Fruit fly (Drosophila melanogaster) whole organism, embryonic: ENCODE data around the gene Ppm1.
A peak's percentile ranks its signal among the peaks of the same experiment; 100 is the strongest.

Experiments
- Abd-B ChIP-seq: fragments of 200-800 bp; sonication (Bioruptor generic); optimal IDR thresholded peaks from 2 replicates; lab custom pipeline; 2018; ENCODE audit warnings: missing biosample characterization, mild to moderate bottlenecking, missing genetic modification characterization, moderate library complexity
- Ada2b ChIP-seq: fragments of 200-800 bp; sonication (Bioruptor generic); IDR thresholded peaks from 2 replicates; pipeline ENCODE4 v1.3.6; 2022; ENCODE audit warnings: missing biosample characterization, missing genetic modification characterization
- Atf-2 ChIP-seq: fragments of 200-800 bp; sonication (Bioruptor generic); optimal IDR thresholded peaks from 2 replicates; lab custom pipeline; 2016; ENCODE audit warnings: missing biosample characterization, missing genetic modification characterization
- BEAF-32 ChIP-seq: fragments of 200-800 bp; sonication (Bioruptor generic); optimal IDR thresholded peaks from 3 replicates; lab custom pipeline; 2017; ENCODE audit warnings: missing biosample characterization, missing genetic modification characterization, mild to moderate bottlenecking, moderate library complexity, missing genetic modification reagents
- CG10147 ChIP-seq: fragments of 200-800 bp; sonication (Bioruptor generic); optimal IDR thresholded peaks from 2 replicates; lab custom pipeline; 2019; ENCODE audit warnings: missing biosample characterization, mild to moderate bottlenecking, missing genetic modification characterization, moderate library complexity
- CG11398 ChIP-seq: fragments of 200-800 bp; sonication (Bioruptor generic); optimal IDR thresholded peaks from 2 replicates; lab custom pipeline; 2016; ENCODE audit warnings: missing biosample characterization, missing genetic modification characterization
- CG12155 ChIP-seq: fragments of 200-800 bp; sonication (Bioruptor generic); optimal IDR thresholded peaks from 3 replicates; lab custom pipeline; 2016; ENCODE audit warnings: missing biosample characterization, missing genetic modification characterization
- CG12219 ChIP-seq: fragments of 200-800 bp; sonication (Bioruptor generic); optimal IDR thresholded peaks from 3 replicates; lab custom pipeline; 2018; ENCODE audit warnings: missing biosample characterization, mild to moderate bottlenecking, missing genetic modification characterization
- CG12299 ChIP-seq: fragments of 200-800 bp; sonication (Bioruptor generic); optimal IDR thresholded peaks from 2 replicates; lab custom pipeline; 2018; ENCODE audit warnings: missing biosample characterization, mild to moderate bottlenecking, missing genetic modification characterization
- CG13775 ChIP-seq: fragments of 200-800 bp; sonication (Bioruptor generic); optimal IDR thresholded peaks from 3 replicates; lab custom pipeline; 2017; ENCODE audit warnings: missing biosample characterization, mild to moderate bottlenecking, missing genetic modification characterization
- CG14860 ChIP-seq: fragments of 200-800 bp; sonication (Bioruptor generic); IDR thresholded peaks from 3 replicates; pipeline ENCODE4 v1.3.6; 2022; ENCODE audit warnings: missing biosample characterization, missing genetic modification characterization; ENCODE audit not compliant: partially characterized antibody
- CG16863 ChIP-seq: fragments of 200-800 bp; sonication (Bioruptor generic); optimal IDR thresholded peaks from 3 replicates; lab custom pipeline; 2016; ENCODE audit warnings: missing biosample characterization, missing genetic modification characterization
- CG31365 ChIP-seq: fragments of 200-800 bp; sonication (Bioruptor generic); optimal IDR thresholded peaks from 2 replicates; lab custom pipeline; 2018; ENCODE audit warnings: missing biosample characterization, mild to moderate bottlenecking, missing genetic modification characterization
- CG31388 ChIP-seq: fragments of 200-800 bp; sonication (Bioruptor generic); optimal IDR thresholded peaks from 2 replicates; lab custom pipeline; 2016; ENCODE audit warnings: missing biosample characterization, missing genetic modification characterization
- CG3407 ChIP-seq: fragments of 200-800 bp; sonication (Bioruptor generic); optimal IDR thresholded peaks from 2 replicates; lab custom pipeline; 2018; ENCODE audit warnings: missing biosample characterization, mild to moderate bottlenecking, missing genetic modification characterization
- CG3847 ChIP-seq: fragments of 200-800 bp; sonication (Bioruptor generic); IDR thresholded peaks from 2 replicates; pipeline ENCODE4 v1.3.6; 2022; ENCODE audit warnings: missing biosample characterization, missing genetic modification characterization
- CG7839 ChIP-seq: fragments of 200-800 bp; sonication (Bioruptor generic); optimal IDR thresholded peaks from 3 replicates; lab custom pipeline; 2018; ENCODE audit warnings: missing biosample characterization, mild to moderate bottlenecking, missing genetic modification characterization, moderate library complexity
- CG8290 ChIP-seq, 3 experiments: fragments of 200-800 bp; sonication (Bioruptor generic); optimal IDR thresholded peaks; 2 replicates each; lab custom pipeline; 2016 to 2019; ENCODE audit warnings: missing biosample characterization in 3 of 3, missing genetic modification characterization in 3 of 3, mild to moderate bottlenecking in 2 of 3, moderate library complexity in 1 of 3
- CG8388 ChIP-seq: fragments of 200-800 bp; sonication (Bioruptor generic); optimal IDR thresholded peaks from 2 replicates; lab custom pipeline; 2019; ENCODE audit warnings: missing biosample characterization, mild to moderate bottlenecking, missing genetic modification characterization, moderate library complexity
- CG9215 ChIP-seq: fragments of 200-800 bp; sonication (Bioruptor generic); IDR thresholded peaks from 2 replicates; pipeline ENCODE4 v1.3.6; 2022; ENCODE audit warnings: missing biosample characterization, missing genetic modification characterization
- Chrac-16 ChIP-seq: fragments of 200-800 bp; sonication (Bioruptor generic); optimal IDR thresholded peaks from 3 replicates; lab custom pipeline; 2016; ENCODE audit warnings: missing biosample characterization, missing genetic modification characterization
- Dad ChIP-seq: fragments of 200-800 bp; sonication (Bioruptor generic); optimal IDR thresholded peaks from 3 replicates; lab custom pipeline; 2016; ENCODE audit warnings: missing biosample characterization, missing genetic modification characterization
- Fer2 ChIP-seq: fragments of 200-800 bp; sonication (Bioruptor generic); optimal IDR thresholded peaks from 2 replicates; lab custom pipeline; 2018; ENCODE audit warnings: missing biosample characterization, mild to moderate bottlenecking, missing genetic modification characterization, moderate library complexity
- Hmr ChIP-seq: fragments of 200-800 bp; sonication (Bioruptor generic); optimal IDR thresholded peaks from 3 replicates; lab custom pipeline; 2017; ENCODE audit warnings: mild to moderate bottlenecking, missing biosample characterization, missing genetic modification reagents, missing genetic modification characterization
- Hr39 ChIP-seq: fragments of >200 bp; optimal IDR thresholded peaks from 2 replicates; lab custom pipeline; 2017
- Hr78 ChIP-seq, 2 experiments: fragments of 200-800 bp in 1 of 2; fragments of >200 bp in 1 of 2; sonication (Bioruptor generic) in 1 of 2; optimal IDR thresholded peaks; 2 replicates each; lab custom pipeline; 2017 to 2019; ENCODE audit warnings: missing biosample characterization in 2 of 2, missing genetic modification characterization in 2 of 2, mild to moderate bottlenecking in 1 of 2, moderate library complexity in 1 of 2
- Kr ChIP-seq: fragments of 200-800 bp; sonication (Bioruptor generic); optimal IDR thresholded peaks from 2 replicates; lab custom pipeline; 2017; ENCODE audit warnings: missing biosample characterization, mild to moderate bottlenecking, missing genetic modification characterization
- Meics ChIP-seq: fragments of 200-800 bp; sonication (Bioruptor generic); optimal IDR thresholded peaks from 2 replicates; lab custom pipeline; 2017; ENCODE audit warnings: missing biosample characterization, mild to moderate bottlenecking, missing genetic modification characterization
- Oli ChIP-seq: fragments of 200-800 bp; sonication (Bioruptor generic); optimal IDR thresholded peaks from 2 replicates; lab custom pipeline; 2018; ENCODE audit warnings: missing biosample characterization, mild to moderate bottlenecking, missing genetic modification characterization, moderate library complexity
- Ravus ChIP-seq: fragments of 200-800 bp; sonication (Bioruptor generic); IDR thresholded peaks from 2 replicates; pipeline ENCODE4 v1.3.6; 2022; ENCODE audit warnings: missing biosample characterization, missing genetic modification characterization
- Rx ChIP-seq: fragments of 200-800 bp; sonication (Bioruptor generic); IDR thresholded peaks from 2 replicates; pipeline ENCODE4 v1.3.6; 2022; ENCODE audit warnings: missing biosample characterization, missing genetic modification characterization
- Sin3A ChIP-seq: fragments of >200 bp; optimal IDR thresholded peaks from 2 replicates; lab custom pipeline; 2018
- Sox102F ChIP-seq: fragments of 200-800 bp; sonication (Bioruptor generic); optimal IDR thresholded peaks from 2 replicates; lab custom pipeline; 2018; ENCODE audit warnings: missing biosample characterization, mild to moderate bottlenecking, missing genetic modification characterization, moderate library complexity
- Xbp1 ChIP-seq: fragments of 200-800 bp; sonication (Bioruptor generic); optimal IDR thresholded peaks from 3 replicates; lab custom pipeline; 2016; ENCODE audit warnings: missing biosample characterization, mild to moderate bottlenecking, missing genetic modification characterization
- bcd ChIP-seq: fragments of 200-800 bp; sonication (Bioruptor generic); optimal IDR thresholded peaks from 2 replicates; lab custom pipeline; 2017; ENCODE audit warnings: missing biosample characterization, mild to moderate bottlenecking, missing genetic modification characterization
- btn ChIP-seq: fragments of 200-800 bp; sonication (Bioruptor generic); optimal IDR thresholded peaks from 2 replicates; lab custom pipeline; 2016; ENCODE audit warnings: missing biosample characterization, missing genetic modification characterization
- crp ChIP-seq, 2 experiments: fragments of 200-800 bp; sonication (Bioruptor generic); optimal IDR thresholded peaks; 2 replicates in 1 of 2; 3 replicates in 1 of 2; lab custom pipeline; 2017; ENCODE audit warnings: missing biosample characterization in 2 of 2, missing genetic modification characterization in 2 of 2, mild to moderate bottlenecking in 1 of 2, moderate library complexity in 1 of 2
- dmrt99B ChIP-seq: fragments of 200-800 bp; sonication (Bioruptor generic); optimal IDR thresholded peaks from 2 replicates; lab custom pipeline; 2018; ENCODE audit warnings: missing biosample characterization, mild to moderate bottlenecking, missing genetic modification characterization, moderate library complexity
- fd96Cb ChIP-seq: fragments of 200-800 bp; sonication (Bioruptor generic); optimal IDR thresholded peaks from 2 replicates; lab custom pipeline; 2018; ENCODE audit warnings: missing biosample characterization, mild to moderate bottlenecking, missing genetic modification characterization, moderate library complexity
- gro ChIP-seq: fragments of 200-800 bp; sonication (Bioruptor generic); optimal IDR thresholded peaks from 2 replicates; lab custom pipeline; 2016; ENCODE audit warnings: missing biosample characterization, missing genetic modification characterization
- gsb-n ChIP-seq: fragments of 200-800 bp; sonication (Bioruptor generic); optimal IDR thresholded peaks from 3 replicates; lab custom pipeline; 2018; ENCODE audit warnings: missing biosample characterization, mild to moderate bottlenecking, missing genetic modification characterization
- pan ChIP-seq, 4 experiments: fragments of >200 bp in 3 of 4; fragments of 200-800 bp in 1 of 4; sonication (Bioruptor generic) in 1 of 4; optimal IDR thresholded peaks in 3 of 4; IDR thresholded peaks in 1 of 4; 2 replicates each; pipeline versions ENCODE4 v1.3.6 to Lab custom; 2017 to 2022; ENCODE audit warnings: missing biosample characterization in 2 of 4, missing genetic modification characterization in 2 of 4, mixed read lengths in 1 of 4
- phol ChIP-seq: fragments of 200-800 bp; sonication (Bioruptor generic); optimal IDR thresholded peaks from 3 replicates; lab custom pipeline; 2018; ENCODE audit warnings: missing biosample characterization, mild to moderate bottlenecking, missing genetic modification characterization, moderate library complexity
- row ChIP-seq: fragments of 200-800 bp; sonication (Bioruptor generic); IDR thresholded peaks from 3 replicates; pipeline ENCODE4 v1.3.6; 2022; ENCODE audit warnings: missing biosample characterization, missing genetic modification characterization
- scrt ChIP-seq: fragments of 200-800 bp; sonication (Bioruptor generic); optimal IDR thresholded peaks from 2 replicates; lab custom pipeline; 2018; ENCODE audit warnings: missing biosample characterization, mild to moderate bottlenecking, missing genetic modification characterization, moderate library complexity
- sd ChIP-seq: fragments of 200-800 bp; sonication (Bioruptor generic); optimal IDR thresholded peaks from 3 replicates; lab custom pipeline; 2018; ENCODE audit warnings: missing biosample characterization, mild to moderate bottlenecking, missing genetic modification characterization, moderate library complexity
- zfh1 ChIP-seq: fragments of 200-800 bp; sonication (Bioruptor generic); IDR thresholded peaks from 3 replicates; pipeline ENCODE4 v1.3.6; 2022; ENCODE audit warnings: missing biosample characterization, missing genetic modification characterization
- zfh2 ChIP-seq: fragments of 200-800 bp; sonication (Bioruptor generic); optimal IDR thresholded peaks from 2 replicates; lab custom pipeline; 2016; ENCODE audit warnings: missing biosample characterization, missing genetic modification characterization

The Ppm1 gene

dm6 chr3L:545512-546161, 35.5 kb upstream of the Ppm1 start (continued):
- peak; percentile 33 for TF ChIP-seq phol (tag; lab: Kevin White, UChicago)
- peak; percentile 74 for TF ChIP-seq CG10147 (GFP tag; lab: Kevin White, UChicago)
- peak; percentile 24 for TF ChIP-seq sd (tag; lab: Kevin White, UChicago)
- no peak for TF ChIP-seq pan (optimal IDR thresholded peaks at IDR 0.05; lab: Kevin White, UChicago)
- peak in 1 of 2 experiments; percentile 80 for TF ChIP-seq pan (GFP tag; optimal IDR thresholded peaks at IDR 0.05 in 1 of 2, IDR thresholded peaks at IDR 0.05 in 1 of 2)
- no peak for TF ChIP-seq CG31388
- no peak for TF ChIP-seq btn (GFP tag; lab: Kevin White, UChicago)
- no peak for TF ChIP-seq gsb-n
- TF ChIP-seq CG14860 (GFP tag; lab: Robert Waterston, UW) = no peak
- no peak for TF ChIP-seq BEAF-32
- peak; percentile 60 for TF ChIP-seq CG12155 (GFP tag; lab: Kevin White, UChicago)
- peak; percentile 55 for TF ChIP-seq Chrac-16 (GFP tag; lab: Kevin White, UChicago)
- TF ChIP-seq row (GFP tag; lab: Robert Waterston, UW) = peak; percentile 84
- TF ChIP-seq CG3847 = peak; percentile 67
- TF ChIP-seq gro (GFP tag; lab: Kevin White, UChicago) = peak; percentile 87
- no peak for TF ChIP-seq Sin3A (lab: Kevin White, UChicago)
- peak; percentile 64 for TF ChIP-seq bcd (GFP tag; lab: Kevin White, UChicago)
- peak; percentile 63 for TF ChIP-seq Oli (tag; lab: Kevin White, UChicago)
- no peak for TF ChIP-seq zfh1 (GFP tag; lab: Robert Waterston, UW)
- no peak for TF ChIP-seq Kr (GFP tag; lab: Kevin White, UChicago)
- peak; percentile 27 for TF ChIP-seq CG13775
- no peak for TF ChIP-seq crp (GFP tag; optimal IDR thresholded peaks at IDR 0.05; lab: Kevin White, UChicago)
- TF ChIP-seq Xbp1 = peak; percentile 74
- peak; percentile 84 for TF ChIP-seq Meics
- TF ChIP-seq CG11398 (GFP tag; lab: Kevin White, UChicago) = peak; percentile 41
- peak; percentile 36 for TF ChIP-seq Sox102F (GFP tag; lab: Kevin White, UChicago)
- TF ChIP-seq Ada2b (GFP tag; lab: Robert Waterston, UW) = peak; percentile 64
- TF ChIP-seq scrt (GFP tag; lab: Kevin White, UChicago) = peak; percentile 80
- peak; percentile 62; the same call in 1 of the 2 replicates for TF ChIP-seq CG9215 (GFP tag; lab: Robert Waterston, UW)
- TF ChIP-seq CG16863 = peak; percentile 28
- TF ChIP-seq CG3407 (GFP tag; lab: Kevin White, UChicago) = no peak
- no peak for TF ChIP-seq CG12299 (tag; lab: Kevin White, UChicago)
- peak; percentile 72 for TF ChIP-seq dmrt99B (tag; lab: Kevin White, UChicago)
- TF ChIP-seq Fer2 (tag; lab: Kevin White, UChicago) = peak; percentile 36
- TF ChIP-seq CG12219 (GFP tag; lab: Kevin White, UChicago) = peak; percentile 53
- TF ChIP-seq Hr39 (lab: Kevin White, UChicago) = no peak
- TF ChIP-seq CG8388 (GFP tag; lab: Kevin White, UChicago) = peak; percentile 0
- TF ChIP-seq Atf-2 = peak; percentile 37
- peak; percentile 25 for TF ChIP-seq Abd-B
- no peak for TF ChIP-seq Ravus (GFP tag; lab: Robert Waterston, UW)
- no peak for TF ChIP-seq Hr78 (GFP tag; optimal IDR thresholded peaks at IDR 0.05; lab: Kevin White, UChicago)
- TF ChIP-seq CG31365 (tag; lab: Kevin White, UChicago) = peak; percentile 28
- no peak for TF ChIP-seq CG8290 (GFP tag; optimal IDR thresholded peaks at IDR 0.05; lab: Kevin White, UChicago)
- TF ChIP-seq CG8290 (tag; optimal IDR thresholded peaks at IDR 0.05; lab: Kevin White, UChicago) = peak in 1 of 2 experiments; percentile 94
- TF ChIP-seq Rx (GFP tag; lab: Robert Waterston, UW) = 0 out of 2 replicates have a peak, but pooled peaks have one; percentile 21
- TF ChIP-seq Dad (GFP tag; lab: Kevin White, UChicago) = peak; percentile 56
- TF ChIP-seq CG7839 (tag; lab: Kevin White, UChicago) = peak; percentile 81
- peak; percentile 87 for TF ChIP-seq Hmr (GFP tag; lab: Kevin White, UChicago)
- TF ChIP-seq fd96Cb (tag; lab: Kevin White, UChicago) = peak; percentile 37
- peak; percentile 71 for TF ChIP-seq zfh2 (GFP tag; lab: Kevin White, UChicago)
